Worm (Caenorhabditis elegans) whole organism, L2 larva: Measurements from ENCODE around the gene W02H3.3.

Experiments used
- egl-27 ChIP-seq: sonication (generic microtip); optimal IDR thresholded peaks from 3 replicates; lab custom pipeline; 2017; ENCODE audit warnings: missing biosample characterization, missing genetic modification reagents, missing genetic modification characterization
- lin-13 ChIP-seq: fragments of 150-350 bp; optimal IDR thresholded peaks from 2 replicates; lab custom pipeline; 2014; ENCODE audit warnings: missing biosample characterization, missing genetic modification reagents, missing genetic modification characterization
- mdl-1 ChIP-seq, 2 experiments: fragments of 150-350 bp in 1 of 2; sonication (generic microtip) in 1 of 2; optimal IDR thresholded peaks; 2 replicates each; lab custom pipeline; 2017; ENCODE audit warnings: missing biosample characterization in 2 of 2, missing genetic modification characterization in 2 of 2
- ztf-4 ChIP-seq: fragments of 150-350 bp; optimal IDR thresholded peaks from 2 replicates; lab custom pipeline; 2014; ENCODE audit warnings: missing biosample characterization, missing genetic modification characterization

ce11 chrX:11137632-11138031, 39.6 kb upstream of the W02H3.3 start:
- no peak for TF ChIP-seq ztf-4 (tag; lab: Kevin White, UChicago)
- no peak for TF ChIP-seq egl-27
- TF ChIP-seq lin-13 (GFP tag; lab: Kevin White, UChicago): no peak
- TF ChIP-seq mdl-1 (tag; optimal IDR thresholded peaks at IDR 0.05; lab: Kevin White, UChicago): no peak
